Worm (Caenorhabditis elegans) whole organism, L4 larva: ENCODE data around the gene pcp-5.
A peak's percentile ranks its signal among the peaks of the same experiment; 100 is the strongest.

ENCODE experiments used
- F10B5.3 ChIP-seq: sonication (generic microtip); optimal IDR thresholded peaks from 2 replicates; lab custom pipeline; 2016; ENCODE audit warnings: mild to moderate bottlenecking, missing genetic modification characterization, missing compliant biosample characterization
- T20F7.1 ChIP-seq: fragments of 200-800 bp; sonication (Bioruptor generic); optimal IDR thresholded peaks from 2 replicates; lab custom pipeline; 2018; ENCODE audit warnings: mild to moderate bottlenecking, missing genetic modification characterization, missing compliant biosample characterization
- Y105C5A.15 ChIP-seq: fragments of 200-800 bp; sonication (Bioruptor generic); IDR thresholded peaks from 2 replicates; pipeline ENCODE4 v1.3.6; 2022; ENCODE audit warnings: missing genetic modification characterization, missing compliant biosample characterization
- Y48G9A.11 ChIP-seq: fragments of 200-800 bp; sonication (Bioruptor generic); IDR thresholded peaks from 2 replicates; pipeline ENCODE4 v1.3.6; 2022; ENCODE audit warnings: missing genetic modification reagents, missing genetic modification characterization, missing compliant biosample characterization
- Y5F2A.4 ChIP-seq: fragments of 200-800 bp; sonication (Bioruptor generic); optimal IDR thresholded peaks from 2 replicates; lab custom pipeline; 2018; ENCODE audit warnings: mild to moderate bottlenecking, missing genetic modification characterization, missing compliant biosample characterization
- ZK546.5 ChIP-seq, 2 experiments: sonication (generic microtip); optimal IDR thresholded peaks; 2 replicates each; lab custom pipeline; 2017; ENCODE audit warnings: missing biosample characterization in 2 of 2, missing genetic modification characterization in 2 of 2
- aha-1 ChIP-seq: fragments of 150-350 bp; peaks from one replicate; lab custom pipeline; 2014; ENCODE audit warnings: missing biosample characterization, missing genetic modification characterization
- aly-2 ChIP-seq: sonication (generic microtip); optimal IDR thresholded peaks from 2 replicates; lab custom pipeline; 2018; ENCODE audit warnings: missing biosample characterization, missing genetic modification characterization
- ama-1 ChIP-seq: fragments of 150-350 bp; optimal IDR thresholded peaks from 2 replicates; lab custom pipeline; 2014; ENCODE audit warnings: inconsistent platforms, mixed read lengths
- arid-1 ChIP-seq: fragments of 200-800 bp; sonication (Bioruptor generic); conservative IDR thresholded peaks from 2 replicates; pipeline ENCODE4 v1.3.6; 2022; ENCODE audit warnings: missing genetic modification reagents, missing genetic modification characterization, missing compliant biosample characterization
- ceh-62 ChIP-seq: sonication (generic microtip); optimal IDR thresholded peaks from 2 replicates; lab custom pipeline; 2017; ENCODE audit warnings: missing biosample characterization, missing genetic modification characterization
- cey-2 ChIP-seq: sonication (generic microtip); optimal IDR thresholded peaks from 3 replicates; lab custom pipeline; 2017; ENCODE audit warnings: missing genetic modification characterization, mild to moderate bottlenecking, missing compliant biosample characterization, antibody characterized with exemption, borderline replicate concordance; ENCODE audit not compliant: insufficient read depth
- daf-12 ChIP-seq: fragments of 150-350 bp; optimal IDR thresholded peaks from 2 replicates; lab custom pipeline; 2014; ENCODE audit warnings: missing biosample characterization, missing genetic modification reagents, missing genetic modification characterization
- daf-16 ChIP-seq, 3 experiments: sonication (generic microtip); optimal IDR thresholded peaks; 2 replicates each; lab custom pipeline; 2016 to 2017; ENCODE audit warnings: missing genetic modification characterization in 3 of 3, missing genetic modification reagents in 3 of 3, mild to moderate bottlenecking in 2 of 3, missing compliant biosample characterization in 2 of 3, missing biosample characterization in 1 of 3, moderate library complexity in 1 of 3
- dpl-1 ChIP-seq: fragments of 150-350 bp; optimal IDR thresholded peaks from 2 replicates; lab custom pipeline; 2014; ENCODE audit warnings: missing biosample characterization, missing genetic modification reagents, missing genetic modification characterization
- dve-1 ChIP-seq: sonication (generic microtip); optimal IDR thresholded peaks from 2 replicates; lab custom pipeline; 2017; ENCODE audit warnings: antibody characterized with exemption, mild to moderate bottlenecking, missing genetic modification characterization, missing compliant biosample characterization; ENCODE audit not compliant: insufficient read depth
- fkh-10 ChIP-seq: fragments of 150-350 bp; optimal IDR thresholded peaks from 2 replicates; lab custom pipeline; 2014; ENCODE audit warnings: missing biosample characterization, missing genetic modification reagents, missing genetic modification characterization
- hif-1 ChIP-seq, 2 experiments: sonication (generic microtip); optimal IDR thresholded peaks; 2 replicates each; lab custom pipeline; 2016 to 2017; ENCODE audit warnings: missing compliant biosample characterization in 2 of 2, missing genetic modification characterization in 2 of 2, missing genetic modification reagents in 2 of 2, missing genotype in 2 of 2, mild to moderate bottlenecking in 1 of 2
- hlh-30 ChIP-seq: sonication (generic microtip); optimal IDR thresholded peaks from 2 replicates; lab custom pipeline; 2017; ENCODE audit warnings: antibody characterized with exemption, mild to moderate bottlenecking, missing genetic modification characterization, missing compliant biosample characterization; ENCODE audit not compliant: insufficient read depth
- hmg-1.1 ChIP-seq: fragments of 200-800 bp; sonication (Bioruptor generic); IDR thresholded peaks from 2 replicates; pipeline ENCODE4 v1.3.6; 2022; ENCODE audit warnings: missing genetic modification reagents, missing genetic modification characterization, missing compliant biosample characterization
- jun-1 ChIP-seq: fragments of 150-350 bp; optimal IDR thresholded peaks from 2 replicates; lab custom pipeline; 2014; ENCODE audit warnings: missing biosample characterization, missing genetic modification reagents, missing genetic modification characterization
- lin-13 ChIP-seq: fragments of 150-350 bp; optimal IDR thresholded peaks from 2 replicates; lab custom pipeline; 2014; ENCODE audit warnings: missing biosample characterization, missing genetic modification reagents, missing genetic modification characterization
- lir-3 ChIP-seq: sonication (generic microtip); optimal IDR thresholded peaks from 2 replicates; lab custom pipeline; 2016; ENCODE audit warnings: mild to moderate bottlenecking, missing genetic modification characterization, missing compliant biosample characterization
- lsy-2 ChIP-seq, 2 experiments: fragments of 150-350 bp in 1 of 2; sonication (generic microtip) in 1 of 2; optimal IDR thresholded peaks; 2 replicates each; lab custom pipeline; 2014 to 2017; ENCODE audit warnings: missing biosample characterization in 2 of 2, missing genetic modification characterization in 2 of 2
- mes-2 ChIP-seq: sonication (generic microtip); optimal IDR thresholded peaks from 2 replicates; lab custom pipeline; 2016; ENCODE audit warnings: missing genotype, mild to moderate bottlenecking, missing genetic modification characterization, missing compliant biosample characterization; ENCODE audit not compliant: poor library complexity, severe bottlenecking
- mxl-2 ChIP-seq: fragments of 200-800 bp; sonication (Bioruptor generic); conservative IDR thresholded peaks from 2 replicates; pipeline ENCODE4 v1.3.6; 2022; ENCODE audit warnings: missing genetic modification reagents, missing genetic modification characterization, missing compliant biosample characterization
- nhr-11 ChIP-seq: fragments of 150-350 bp; optimal IDR thresholded peaks from 2 replicates; lab custom pipeline; 2014; ENCODE audit warnings: missing biosample characterization, missing genetic modification characterization
- nhr-25 ChIP-seq: sonication (generic microtip); optimal IDR thresholded peaks from 2 replicates; lab custom pipeline; 2017; ENCODE audit warnings: missing genetic modification characterization, mild to moderate bottlenecking, missing compliant biosample characterization, antibody characterized with exemption, moderate library complexity, borderline replicate concordance; ENCODE audit not compliant: insufficient read depth
- nhr-28 ChIP-seq: fragments of 150-350 bp; optimal IDR thresholded peaks from 2 replicates; lab custom pipeline; 2014; ENCODE audit warnings: missing biosample characterization, missing genetic modification characterization
- nhr-42 ChIP-seq: fragments of 200-800 bp; sonication (Bioruptor generic); IDR thresholded peaks from 2 replicates; pipeline ENCODE4 v1.3.6; 2022; ENCODE audit warnings: missing genetic modification characterization, missing compliant biosample characterization
- nhr-48 ChIP-seq: sonication (generic microtip); optimal IDR thresholded peaks from 2 replicates; lab custom pipeline; 2016; ENCODE audit warnings: mild to moderate bottlenecking, missing genetic modification characterization, missing compliant biosample characterization
- nhr-6 ChIP-seq: fragments of 150-350 bp; optimal IDR thresholded peaks from 2 replicates; lab custom pipeline; 2014; ENCODE audit warnings: missing biosample characterization, missing genetic modification characterization
- pqm-1 ChIP-seq: sonication (generic microtip); optimal IDR thresholded peaks from 2 replicates; lab custom pipeline; 2017; ENCODE audit warnings: missing biosample characterization, missing genetic modification characterization
- saeg-2 ChIP-seq: fragments of 200-800 bp; sonication (Bioruptor generic); IDR thresholded peaks from 2 replicates; pipeline ENCODE4 v1.3.6; 2022; ENCODE audit warnings: missing genetic modification reagents, missing genetic modification characterization, missing compliant biosample characterization
- sdz-12 ChIP-seq: fragments of 200-800 bp; sonication (Bioruptor generic); optimal IDR thresholded peaks from 2 replicates; lab custom pipeline; 2018; ENCODE audit warnings: mild to moderate bottlenecking, missing genetic modification characterization, missing compliant biosample characterization
- snpc-1.2 ChIP-seq: fragments of 200-800 bp; sonication (Bioruptor generic); IDR thresholded peaks from 2 replicates; pipeline ENCODE4 v1.3.6; 2022; ENCODE audit warnings: missing genetic modification reagents, missing genetic modification characterization, missing compliant biosample characterization
- tra-1 ChIP-seq: fragments of 200-800 bp; sonication (Bioruptor generic); IDR thresholded peaks from 2 replicates; pipeline ENCODE4 v1.3.6; 2022; ENCODE audit warnings: missing genetic modification reagents, missing genetic modification characterization, missing compliant biosample characterization
- unc-130 ChIP-seq: sonication (generic microtip); optimal IDR thresholded peaks from 2 replicates; lab custom pipeline; 2016; ENCODE audit warnings: missing genetic modification reagents, missing genetic modification characterization, missing compliant biosample characterization
- unc-39 ChIP-seq: sonication (generic microtip); optimal IDR thresholded peaks from 2 replicates; lab custom pipeline; 2017; ENCODE audit warnings: missing biosample characterization, missing genetic modification characterization
- unc-62 ChIP-seq, 3 experiments: fragments of 150-350 bp in 1 of 3; sonication (generic microtip); optimal IDR thresholded peaks in 2 of 3; peaks in 1 of 3; 1 replicate in 1 of 3; 2 replicates in 2 of 3; lab custom pipeline; 2014 to 2017; ENCODE audit warnings: missing biosample characterization in 3 of 3, missing genetic modification characterization in 3 of 3, missing genetic modification reagents in 3 of 3, missing genotype in 1 of 3
- zag-1 ChIP-seq: fragments of 150-350 bp; optimal IDR thresholded peaks from 2 replicates; lab custom pipeline; 2014; ENCODE audit warnings: missing biosample characterization, missing genetic modification characterization
- ztf-11 ChIP-seq: fragments of 150-350 bp; optimal IDR thresholded peaks from 2 replicates; lab custom pipeline; 2014; ENCODE audit warnings: missing biosample characterization, missing genetic modification characterization
- ztf-7 ChIP-seq: fragments of 150-350 bp; optimal IDR thresholded peaks from 2 replicates; lab custom pipeline; 2014; ENCODE audit warnings: missing biosample characterization, missing genetic modification characterization

The pcp-5 gene

DNA sequence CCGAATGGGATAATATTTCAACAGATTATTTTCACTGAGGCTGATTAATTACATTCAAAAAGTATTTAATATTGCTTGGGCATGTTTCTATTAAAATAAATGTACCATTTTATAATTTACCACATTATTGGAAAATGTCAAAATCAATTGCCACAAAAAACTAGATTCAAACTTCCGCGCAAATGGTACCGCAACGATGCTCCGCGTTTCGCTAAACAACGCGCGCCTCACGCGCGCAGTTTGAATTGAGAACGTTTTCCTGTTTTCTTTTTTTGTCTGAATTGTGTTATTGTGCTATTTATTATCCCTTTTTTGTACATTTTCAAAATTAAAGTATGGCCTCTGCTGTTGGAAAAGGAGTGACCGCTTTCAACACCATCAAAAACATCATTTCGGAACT, 33.4 kb upstream of the pcp-5 start, which contains the start of gene C29E4.12:
TSS of gene C29E4.12 (plus strand) at position 333 of the 400 bp plus-strand sequence.
- TF ChIP-seq saeg-2 (GFP tag; lab: Robert Waterston, UW) = no peak
- TF ChIP-seq hmg-1.1 (GFP tag; lab: Robert Waterston, UW) = peak; percentile 65; the same call in 1 of the 2 replicates
- peak; percentile 55 for TF ChIP-seq nhr-25 (tag; lab: Kevin White, UChicago)
- peak; percentile 62 for TF ChIP-seq aha-1
- TF ChIP-seq nhr-6 (tag; lab: Kevin White, UChicago) = peak; percentile 45
- TF ChIP-seq hlh-30 (tag; lab: Kevin White, UChicago) = peak; percentile 79
- peak; percentile 38 for TF ChIP-seq fkh-10 (GFP tag; lab: Kevin White, UChicago)
- no peak for TF ChIP-seq unc-62 (GFP tag; optimal IDR thresholded peaks at IDR 0.05 in 1 of 2; lab: Kevin White, UChicago)
- TF ChIP-seq unc-62 (tag; optimal IDR thresholded peaks at IDR 0.05; lab: Kevin White, UChicago) = no peak
- TF ChIP-seq F10B5.3 (tag; lab: Kevin White, UChicago) = no peak
- TF ChIP-seq lsy-2 (tag; optimal IDR thresholded peaks at IDR 0.05; lab: Kevin White, UChicago) = peak in 1 of 2 experiments; percentile 83
- TF ChIP-seq Y48G9A.11 (GFP tag; lab: Robert Waterston, UW) = peak; percentile 94
- TF ChIP-seq mes-2 = peak; percentile 77
- TF ChIP-seq dve-1 = peak; percentile 26
- TF ChIP-seq Y5F2A.4 = no peak
- no peak for TF ChIP-seq ztf-11 (tag; lab: Kevin White, UChicago)
- TF ChIP-seq lir-3 (tag; lab: Kevin White, UChicago) = no peak
- peak; percentile 11 for TF ChIP-seq nhr-11
- peak; percentile 99 for TF ChIP-seq T20F7.1 (GFP tag; lab: Kevin White, UChicago)
- peak; percentile 52 for TF ChIP-seq nhr-28 (tag; lab: Kevin White, UChicago)
- peak; percentile 96 for TF ChIP-seq dpl-1 (GFP tag; lab: Kevin White, UChicago)
- peak in 1 of 2 experiments; percentile 27 for TF ChIP-seq hif-1 (tag; optimal IDR thresholded peaks at IDR 0.05; lab: Kevin White, UChicago)

- TF ChIP-seq lin-13 (GFP tag; lab: Kevin White, UChicago) = no peak
- TF ChIP-seq hmg-1.1 (GFP tag; lab: Robert Waterston, UW) = no peak
- TF ChIP-seq lir-3 (tag; lab: Kevin White, UChicago) = no peak
Measured at ce11 chrIII:7937548-7937947, 30.1 kb upstream of the pcp-5 start, which contains the start of gene C29E4.10. C29E4.10 (plus strand) TSS chrIII:7937848.

DNA sequence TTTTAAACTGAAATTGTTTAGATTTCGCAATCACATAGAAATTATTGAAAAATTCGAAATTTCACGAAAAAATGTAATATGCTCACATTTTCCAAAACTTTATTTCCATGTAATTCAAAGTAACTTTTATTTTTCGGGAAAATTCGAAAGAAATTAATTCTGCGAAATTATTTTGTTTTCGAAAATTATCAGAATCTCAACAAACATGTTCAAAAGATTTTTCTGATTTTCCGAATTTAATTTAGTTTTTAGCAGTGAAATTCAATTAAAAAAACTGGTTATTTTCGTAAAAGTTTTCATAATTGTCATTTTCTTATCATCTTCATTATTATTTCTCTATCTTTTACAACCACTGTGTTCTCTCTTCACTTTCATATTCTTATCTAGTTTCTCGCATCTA, 25.8 kb upstream of the pcp-5 start, which contains the start of gene ran-2:
TSS of gene ran-2 (plus strand) at position 301 of the 400 bp plus-strand sequence.
- TF ChIP-seq nhr-48 (tag; lab: Kevin White, UChicago) = no peak
- TF ChIP-seq arid-1 = no peak
- no peak for TF ChIP-seq daf-16 (GFP tag; optimal IDR thresholded peaks at IDR 0.05; lab: Kevin White, UChicago)
- peak; percentile 50 for TF ChIP-seq daf-16 (tag; optimal IDR thresholded peaks at IDR 0.05; lab: Kevin White, UChicago)
- peak; percentile 22 for TF ChIP-seq pqm-1 (tag; lab: Kevin White, UChicago)
- no peak for TF ChIP-seq hmg-1.1 (GFP tag; lab: Robert Waterston, UW)
- peak; percentile 16 for TF ChIP-seq dve-1

DNA sequence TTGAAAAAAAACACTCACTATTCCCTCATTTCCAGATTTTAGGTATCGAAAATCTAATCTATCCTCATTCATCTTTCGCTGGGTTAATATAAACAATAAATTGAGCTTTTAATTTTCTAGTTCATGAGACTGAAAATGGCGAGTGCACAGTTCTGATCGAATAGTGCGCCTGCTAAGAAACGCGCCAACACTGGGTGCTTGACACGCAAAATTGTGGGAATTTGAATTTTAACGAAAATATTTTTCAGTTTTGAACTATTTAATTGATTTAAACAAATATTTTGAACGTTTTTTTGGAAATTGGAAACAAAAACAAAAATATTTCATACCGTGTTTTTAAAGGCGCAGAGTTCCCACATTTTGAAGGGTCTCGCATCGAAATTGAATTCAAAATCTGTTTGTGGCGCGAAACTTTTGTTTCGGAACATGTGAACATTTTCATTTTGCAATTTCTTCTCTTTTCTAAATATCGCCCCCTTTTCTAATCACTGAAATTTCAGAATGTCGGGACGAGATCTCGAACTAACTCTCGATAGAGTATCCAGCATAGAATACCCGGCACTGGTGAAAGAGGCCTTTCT, 21.2 kb upstream of the pcp-5 start, which contains the start of the genes C29E4.13 and npp-15:
TSS of gene C29E4.13 (minus strand) at position 169 of the 581 bp plus-strand sequence.
TSS of gene npp-15 (plus strand) at position 495 of the 581 bp plus-strand sequence.
- TF ChIP-seq saeg-2 (GFP tag; lab: Robert Waterston, UW) = no peak
- TF ChIP-seq ZK546.5 (tag; optimal IDR thresholded peaks at IDR 0.05; lab: Kevin White, UChicago) = no peak
- no peak for TF ChIP-seq tra-1 (GFP tag; lab: Robert Waterston, UW)
- no peak for TF ChIP-seq ama-1 (lab: Kevin White, UChicago)
- no peak for TF ChIP-seq zag-1 (tag; lab: Kevin White, UChicago)
- no peak for TF ChIP-seq lin-13 (GFP tag; lab: Kevin White, UChicago)
- no peak for TF ChIP-seq mxl-2
- no peak for TF ChIP-seq jun-1
- no peak for TF ChIP-seq ceh-62
- TF ChIP-seq aly-2 (tag; lab: Kevin White, UChicago) = no peak
- TF ChIP-seq nhr-6 (tag; lab: Kevin White, UChicago) = no peak
- TF ChIP-seq nhr-42 = no peak
- no peak for TF ChIP-seq daf-12
- TF ChIP-seq unc-39 (tag; lab: Kevin White, UChicago) = no peak
- TF ChIP-seq cey-2 (tag; lab: Kevin White, UChicago) = no peak
- TF ChIP-seq snpc-1.2 (GFP tag; lab: Robert Waterston, UW) = no peak
- TF ChIP-seq Y105C5A.15 (GFP tag; lab: Robert Waterston, UW) = no peak
- TF ChIP-seq ztf-7 (tag; lab: Kevin White, UChicago) = no peak
- TF ChIP-seq sdz-12 (GFP tag; lab: Kevin White, UChicago) = no peak
- TF ChIP-seq dve-1 = peak; percentile 28
- peak; percentile 81 for TF ChIP-seq dpl-1 (GFP tag; lab: Kevin White, UChicago)
- peak; percentile 39 for TF ChIP-seq unc-130 (GFP tag; lab: Kevin White, UChicago)
- TF ChIP-seq lsy-2 (tag; optimal IDR thresholded peaks at IDR 0.05; lab: Kevin White, UChicago) = no peak
